Fruit fly (Drosophila melanogaster) whole organism, embryonic: ENCODE results near the gene Dlg5.
A peak's percentile ranks its signal among the peaks of the same experiment; 100 is the strongest.

Experiments used
- CG12769 ChIP-seq: fragments of 200-800 bp; sonication (Bioruptor generic); optimal IDR thresholded peaks from 2 replicates; lab custom pipeline; 2019; ENCODE audit warnings: missing biosample characterization, mild to moderate bottlenecking, missing genetic modification characterization, moderate library complexity
- CG6683 ChIP-seq: fragments of 200-800 bp; sonication (Bioruptor generic); optimal IDR thresholded peaks from 2 replicates; lab custom pipeline; 2017; ENCODE audit warnings: missing biosample characterization, mild to moderate bottlenecking, missing genetic modification characterization, missing genetic modification reagents
- PHDP ChIP-seq: fragments of 200-800 bp; sonication (Bioruptor generic); optimal IDR thresholded peaks from 3 replicates; lab custom pipeline; 2018; ENCODE audit warnings: missing biosample characterization, mild to moderate bottlenecking, missing genetic modification characterization, moderate library complexity
- Vsx1 ChIP-seq: fragments of 200-800 bp; sonication (Bioruptor generic); optimal IDR thresholded peaks from 2 replicates; lab custom pipeline; 2017; ENCODE audit warnings: missing biosample characterization, mild to moderate bottlenecking, missing genetic modification characterization, missing genetic modification reagents
- abd-A ChIP-seq: fragments of 200-800 bp; sonication (Bioruptor generic); optimal IDR thresholded peaks from 3 replicates; lab custom pipeline; 2019; ENCODE audit warnings: missing biosample characterization, mild to moderate bottlenecking, missing genetic modification characterization, moderate library complexity
- dmrt11E ChIP-seq: fragments of 200-800 bp; sonication (Bioruptor generic); optimal IDR thresholded peaks from 3 replicates; lab custom pipeline; 2018; ENCODE audit warnings: missing biosample characterization, mild to moderate bottlenecking, missing genetic modification characterization, moderate library complexity
- row ChIP-seq: fragments of 200-800 bp; sonication (Bioruptor generic); IDR thresholded peaks from 3 replicates; pipeline ENCODE4 v1.3.6; 2022; ENCODE audit warnings: missing biosample characterization, missing genetic modification characterization
- salm ChIP-seq: fragments of 200-800 bp; sonication (Bioruptor generic); optimal IDR thresholded peaks from 2 replicates; lab custom pipeline; 2018; ENCODE audit warnings: missing biosample characterization, mild to moderate bottlenecking, missing genetic modification characterization
- sd ChIP-seq: fragments of 200-800 bp; sonication (Bioruptor generic); optimal IDR thresholded peaks from 3 replicates; lab custom pipeline; 2018; ENCODE audit warnings: missing biosample characterization, mild to moderate bottlenecking, missing genetic modification characterization, moderate library complexity
- sob ChIP-seq: fragments of 200-800 bp; sonication (Bioruptor generic); IDR thresholded peaks from 2 replicates; pipeline ENCODE4 v1.3.6; 2022; ENCODE audit warnings: missing biosample characterization, missing genetic modification characterization
- vvl ChIP-seq: fragments of 200-800 bp; sonication (Bioruptor generic); IDR thresholded peaks from 2 replicates; pipeline ENCODE4 v1.3.6; 2022; ENCODE audit warnings: missing biosample characterization, missing genetic modification characterization

Gene Dlg5

DNA sequence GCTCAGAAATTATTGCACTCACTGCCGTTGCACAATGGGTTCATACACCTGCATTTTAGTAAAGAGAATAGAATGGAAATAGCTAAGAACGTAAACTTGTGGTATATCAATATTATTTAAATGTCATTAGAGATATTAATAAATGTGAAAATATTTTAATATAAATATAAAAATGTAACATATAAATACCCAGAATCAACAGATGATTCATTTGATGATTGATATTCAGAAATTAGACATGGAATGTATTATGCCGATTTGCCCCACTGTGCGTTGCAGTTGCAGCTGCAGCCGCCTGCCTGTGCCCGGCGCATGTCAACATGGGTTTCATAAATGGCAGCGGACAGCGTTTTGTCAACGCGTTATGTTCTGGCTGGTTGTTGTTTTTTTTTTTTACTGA is 46.9 kb downstream of the Dlg5 start (continued):
- TF ChIP-seq dmrt11E (tag; lab: Kevin White, UChicago) (peak; percentile 54), row (GFP tag; lab: Robert Waterston, UW) (no peak), PHDP (tag; lab: Kevin White, UChicago) (no peak)

DNA sequence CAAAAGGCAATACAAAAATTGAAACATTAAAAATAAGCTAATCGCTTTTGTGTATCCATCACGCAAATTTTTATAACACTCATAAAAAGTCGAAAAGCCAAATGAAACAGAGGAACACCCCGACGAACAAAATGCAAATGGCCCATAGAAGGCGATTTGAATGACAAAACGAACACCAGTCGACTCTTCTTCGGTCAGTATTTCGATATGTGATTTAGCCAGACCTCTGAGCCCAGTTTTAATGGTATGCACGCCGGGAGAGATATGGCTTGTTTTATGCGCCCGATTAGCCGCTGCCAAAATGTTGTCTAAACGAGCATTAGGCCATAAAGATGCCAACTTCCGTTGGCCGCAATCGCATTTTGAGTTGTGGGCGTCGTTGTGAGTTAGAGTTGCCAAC is 48.8 kb downstream of the Dlg5 start:
- TF ChIP-seq salm (tag; lab: Kevin White, UChicago) (peak; percentile 45), CG6683 (GFP tag; lab: Kevin White, UChicago) (no peak), Vsx1 (peak; percentile 5), abd-A (tag; lab: Kevin White, UChicago) (peak; percentile 53), vvl (GFP tag; lab: Robert Waterston, UW) (peak; percentile 59; the same call in 1 of the 2 replicates), sob (GFP tag; lab: Robert Waterston, UW) (no peak), CG12769 (tag; lab: Kevin White, UChicago) (peak; percentile 53), sd (tag; lab: Kevin White, UChicago) (peak; percentile 41)
